Worm (Caenorhabditis elegans) whole organism, late embryonic: ENCODE results near the gene abt-1.
A peak's percentile ranks its signal among the peaks of the same experiment; 100 is the strongest.

ENCODE experiments used
- C08G9.2 ChIP-seq: sonication (generic microtip); optimal IDR thresholded peaks from 2 replicates; lab custom pipeline; 2016; ENCODE audit warnings: mild to moderate bottlenecking, missing genetic modification characterization, moderate library complexity, missing compliant biosample characterization
- C38D4.7 ChIP-seq: fragments of 200-800 bp; sonication (Bioruptor generic); optimal IDR thresholded peaks from 2 replicates; lab custom pipeline; 2018; ENCODE audit warnings: mild to moderate bottlenecking, missing genetic modification characterization, moderate library complexity, missing compliant biosample characterization
- F13H6.1 ChIP-seq: sonication (generic microtip); optimal IDR thresholded peaks from 2 replicates; lab custom pipeline; 2016; ENCODE audit warnings: missing genetic modification characterization, missing compliant biosample characterization
- K02D7.2 ChIP-seq: sonication (generic microtip); optimal IDR thresholded peaks from 2 replicates; lab custom pipeline; 2017; ENCODE audit warnings: mild to moderate bottlenecking, missing genetic modification characterization, missing compliant biosample characterization
- K09A11.1 ChIP-seq: sonication (generic microtip); optimal IDR thresholded peaks from 2 replicates; lab custom pipeline; 2017; ENCODE audit warnings: antibody characterized with exemption, mild to moderate bottlenecking, missing genetic modification characterization, missing compliant biosample characterization; ENCODE audit not compliant: insufficient read depth
- ama-1 ChIP-seq: fragments of 150-350 bp; optimal IDR thresholded peaks from 2 replicates; lab custom pipeline; 2014
- ceh-2 ChIP-seq: sonication (generic microtip); optimal IDR thresholded peaks from 2 replicates; lab custom pipeline; 2016; ENCODE audit warnings: missing genotype, missing genetic modification characterization, missing compliant biosample characterization
- ceh-22 ChIP-seq: sonication (generic microtip); optimal IDR thresholded peaks from 2 replicates; lab custom pipeline; 2017; ENCODE audit warnings: missing biosample characterization, missing genetic modification characterization
- ceh-31 ChIP-seq: sonication (generic microtip); optimal IDR thresholded peaks from 2 replicates; lab custom pipeline; 2016; ENCODE audit warnings: missing genetic modification characterization, missing compliant biosample characterization
- ceh-34 ChIP-seq: sonication (generic microtip); optimal IDR thresholded peaks from 2 replicates; lab custom pipeline; 2016; ENCODE audit warnings: mild to moderate bottlenecking, missing genetic modification characterization, missing compliant biosample characterization
- ceh-45 ChIP-seq: fragments of 200-800 bp; sonication (Bioruptor generic); IDR thresholded peaks from 2 replicates; pipeline ENCODE4 v1.3.6; 2022; ENCODE audit warnings: missing genetic modification reagents, missing genetic modification characterization, missing compliant biosample characterization
- dve-1 ChIP-seq: sonication (generic microtip); optimal IDR thresholded peaks from 2 replicates; lab custom pipeline; 2017; ENCODE audit warnings: antibody characterized with exemption, mild to moderate bottlenecking, missing genetic modification characterization, missing compliant biosample characterization
- elt-2 ChIP-seq: sonication (generic microtip); optimal IDR thresholded peaks from 2 replicates; lab custom pipeline; 2016; ENCODE audit warnings: missing genetic modification reagents, missing genetic modification characterization, missing compliant biosample characterization
- ets-4 ChIP-seq: sonication (generic microtip); optimal IDR thresholded peaks from 2 replicates; lab custom pipeline; 2016; ENCODE audit warnings: missing genetic modification characterization, missing compliant biosample characterization
- fkh-6 ChIP-seq: sonication (generic microtip); optimal IDR thresholded peaks from 2 replicates; lab custom pipeline; 2016; ENCODE audit warnings: missing genetic modification characterization, missing compliant biosample characterization
- hlh-13 ChIP-seq: fragments of 200-800 bp; sonication (Bioruptor generic); optimal IDR thresholded peaks from 2 replicates; lab custom pipeline; 2018; ENCODE audit warnings: mild to moderate bottlenecking, missing genetic modification characterization, missing compliant biosample characterization
- hlh-30 ChIP-seq: sonication (generic microtip); optimal IDR thresholded peaks from 2 replicates; lab custom pipeline; 2017; ENCODE audit warnings: antibody characterized with exemption, missing genetic modification characterization, missing compliant biosample characterization; ENCODE audit not compliant: insufficient read depth
- hlh-6 ChIP-seq: sonication (generic microtip); optimal IDR thresholded peaks from 2 replicates; lab custom pipeline; 2016; ENCODE audit warnings: missing genotype, missing genetic modification characterization, missing compliant biosample characterization
- lim-6 ChIP-seq: sonication (generic microtip); optimal IDR thresholded peaks from 2 replicates; lab custom pipeline; 2016; ENCODE audit warnings: missing genetic modification characterization, missing compliant biosample characterization
- lin-11 ChIP-seq: fragments of 200-800 bp; sonication (Bioruptor generic); optimal IDR thresholded peaks from 2 replicates; lab custom pipeline; 2018; ENCODE audit warnings: mild to moderate bottlenecking, missing genetic modification characterization, missing compliant biosample characterization
- madf-2 ChIP-seq: sonication (generic microtip); optimal IDR thresholded peaks from 2 replicates; lab custom pipeline; 2017; ENCODE audit warnings: missing genetic modification characterization, missing compliant biosample characterization
- nhr-232 ChIP-seq: sonication (generic microtip); optimal IDR thresholded peaks from 2 replicates; lab custom pipeline; 2016; ENCODE audit warnings: missing genetic modification characterization, missing compliant biosample characterization
- pat-9 ChIP-seq: fragments of 200-800 bp; sonication (Bioruptor generic); optimal IDR thresholded peaks from 2 replicates; lab custom pipeline; 2018; ENCODE audit warnings: mild to moderate bottlenecking, missing genetic modification characterization, moderate library complexity, missing compliant biosample characterization
- pha-4 ChIP-seq: fragments of 150-350 bp; optimal IDR thresholded peaks from 2 replicates; lab custom pipeline; 2018; ENCODE audit warnings: missing biosample characterization, missing genetic modification reagents, missing genetic modification characterization
- pros-1 ChIP-seq: fragments of 150-350 bp; optimal IDR thresholded peaks from 2 replicates; lab custom pipeline; 2014; ENCODE audit warnings: missing biosample characterization, missing genetic modification reagents, missing genetic modification characterization
- rnt-1 ChIP-seq: sonication (generic microtip); optimal IDR thresholded peaks from 2 replicates; lab custom pipeline; 2016; ENCODE audit warnings: missing genetic modification characterization, missing compliant biosample characterization
- sox-2 ChIP-seq: fragments of 200-800 bp; sonication (Bioruptor generic); IDR thresholded peaks from 2 replicates; pipeline ENCODE4 v1.3.6; 2022; ENCODE audit warnings: missing genetic modification reagents, missing genetic modification characterization, missing compliant biosample characterization
- ttx-3 ChIP-seq: sonication (generic microtip); optimal IDR thresholded peaks from 2 replicates; lab custom pipeline; 2016; ENCODE audit warnings: missing genetic modification reagents, missing genetic modification characterization, missing compliant biosample characterization
- unc-42 ChIP-seq: sonication (generic microtip); optimal IDR thresholded peaks from 2 replicates; lab custom pipeline; 2016; ENCODE audit warnings: missing genotype, missing genetic modification characterization, missing compliant biosample characterization
- unc-55 ChIP-seq: sonication (generic microtip); optimal IDR thresholded peaks from 2 replicates; lab custom pipeline; 2017; ENCODE audit warnings: missing biosample characterization, missing genetic modification reagents, missing genetic modification characterization
- zip-5 ChIP-seq: sonication (generic microtip); optimal IDR thresholded peaks from 2 replicates; lab custom pipeline; 2016; ENCODE audit warnings: missing genetic modification characterization, missing compliant biosample characterization

The abt-1 gene

ce11 chrIV:10206182-10206581, 8.5 kb downstream of the abt-1 start, which contains the start of gene K04D7.6:
Gene K04D7.6, minus strand, starts transcription at chrIV:10206282.
- TF ChIP-seq elt-2 (tag; lab: Kevin White, UChicago) (no peak), K09A11.1 (no peak), pha-4 (tag; lab: Kevin White, UChicago) (no peak), ceh-45 (no peak), zip-5 (tag; lab: Kevin White, UChicago) (no peak), pros-1 (tag; lab: Kevin White, UChicago) (no peak), hlh-13 (GFP tag; lab: Kevin White, UChicago) (no peak)

ce11 chrIV:10197317-10197867, 17.3 kb downstream of the abt-1 start, which contains the start of gene gon-4:
Gene gon-4, plus strand, starts transcription at chrIV:10197817.
- TF ChIP-seq nhr-232 (tag; lab: Kevin White, UChicago), result no peak
- no peak for TF ChIP-seq pat-9 (tag; lab: Kevin White, UChicago)
- TF ChIP-seq ama-1, result no peak
- TF ChIP-seq ceh-2 (tag; lab: Kevin White, UChicago), result peak; percentile 28
- TF ChIP-seq ceh-31 (tag; lab: Kevin White, UChicago), result peak; percentile 19

- TF ChIP-seq ttx-3 (tag; lab: Kevin White, UChicago) (no peak), dve-1 (tag; lab: Kevin White, UChicago) (no peak), unc-55 (no peak), F13H6.1 (tag; lab: Kevin White, UChicago) (no peak), pha-4 (tag; lab: Kevin White, UChicago) (no peak), madf-2 (tag; lab: Kevin White, UChicago) (no peak), ceh-22 (no peak)
Measured at ce11 chrIV:10194345-10194744, 20.4 kb downstream of the abt-1 start, which contains the start of gene ptrg-1. Gene ptrg-1, minus strand, starts transcription at chrIV:10194445.

- no peak for TF ChIP-seq ets-4
- TF ChIP-seq unc-42 (tag; lab: Kevin White, UChicago), result peak; percentile 82
Measured at ce11 chrIV:10191498-10191897, 23.2 kb downstream of the abt-1 start.

- TF ChIP-seq ets-4 (no peak), lim-6 (tag; lab: Kevin White, UChicago) (no peak), ceh-45 (no peak), rnt-1 (tag; lab: Kevin White, UChicago) (no peak), lin-11 (tag; lab: Kevin White, UChicago) (no peak), hlh-6 (tag; lab: Kevin White, UChicago) (no peak), C38D4.7 (GFP tag; lab: Kevin White, UChicago) (no peak), ceh-34 (tag; lab: Kevin White, UChicago) (peak; percentile 52)
- TF ChIP-seq, all 69 proteins: peak for 1
Measured at ce11 chrIV:10190586-10190985, 24.1 kb downstream of the abt-1 start.

- peak; percentile 34 for TF ChIP-seq unc-42 (tag; lab: Kevin White, UChicago)
- no peak for TF ChIP-seq sox-2 (GFP tag; lab: Robert Waterston, UW)
Measured at ce11 chrIV:10188505-10188904, 26.2 kb downstream of the abt-1 start.

- TF ChIP-seq hlh-30 (tag; lab: Kevin White, UChicago) (peak; percentile 83), pha-4 (tag; lab: Kevin White, UChicago) (no peak), unc-55 (peak; percentile 70), K02D7.2 (no peak), C08G9.2 (tag; lab: Kevin White, UChicago) (no peak), ama-1 (no peak), pat-9 (tag; lab: Kevin White, UChicago) (no peak), unc-42 (tag; lab: Kevin White, UChicago) (no peak), ceh-45 (no peak), fkh-6 (no peak)
Measured at ce11 chrIV:10180133-10180749, 34.5 kb downstream of the abt-1 start, which contains the start of gene gta-1. Gene gta-1, plus strand, starts transcription at chrIV:10180660.
